Fruit fly (Drosophila melanogaster) whole organism, embryonic: ENCODE data around the gene Elal.

Source experiments
- Aef1 ChIP-seq: fragments of 200-800 bp; sonication (Bioruptor generic); IDR thresholded peaks from 3 replicates; pipeline ENCODE4 v1.3.6; 2022; ENCODE audit warnings: missing biosample characterization, missing genetic modification characterization
- C15 ChIP-seq: fragments of 200-800 bp; sonication (Bioruptor generic); IDR thresholded peaks from 3 replicates; pipeline ENCODE4 v1.3.6; 2022; ENCODE audit warnings: missing biosample characterization, missing genetic modification characterization
- CG10147 ChIP-seq: fragments of 200-800 bp; sonication (Bioruptor generic); optimal IDR thresholded peaks from 2 replicates; lab custom pipeline; 2019; ENCODE audit warnings: missing biosample characterization, mild to moderate bottlenecking, missing genetic modification characterization, moderate library complexity
- CG12659 ChIP-seq: fragments of 200-800 bp; sonication (Bioruptor generic); optimal IDR thresholded peaks from 3 replicates; lab custom pipeline; 2017; ENCODE audit warnings: mild to moderate bottlenecking, missing biosample characterization, missing genetic modification reagents, missing genetic modification characterization
- CG14014 ChIP-seq: fragments of 200-800 bp; sonication (Bioruptor generic); IDR thresholded peaks from 2 replicates; pipeline ENCODE4 v1.3.6; 2022; ENCODE audit warnings: missing biosample characterization, missing genetic modification characterization
- CG15269 ChIP-seq: fragments of 200-800 bp; sonication (Bioruptor generic); optimal IDR thresholded peaks from 2 replicates; lab custom pipeline; 2018; ENCODE audit warnings: missing biosample characterization, mild to moderate bottlenecking, missing genetic modification characterization, moderate library complexity
- CG1529 ChIP-seq: fragments of 200-800 bp; sonication (Bioruptor generic); optimal IDR thresholded peaks from 3 replicates; lab custom pipeline; 2018; ENCODE audit warnings: missing biosample characterization, missing genetic modification characterization
- CG17328 ChIP-seq: fragments of 200-800 bp; sonication (Bioruptor generic); IDR thresholded peaks from 2 replicates; pipeline ENCODE4 v1.3.6; 2022; ENCODE audit warnings: missing biosample characterization, missing genetic modification characterization
- CG17802 ChIP-seq: fragments of 200-800 bp; sonication (Bioruptor generic); optimal IDR thresholded peaks from 2 replicates; lab custom pipeline; 2018; ENCODE audit warnings: missing biosample characterization, mild to moderate bottlenecking, missing genetic modification characterization, moderate library complexity
- CG17829 ChIP-seq: fragments of 200-800 bp; optimal IDR thresholded peaks from 2 replicates; lab custom pipeline; 2019; ENCODE audit warnings: missing biosample characterization, mild to moderate bottlenecking, missing genetic modification characterization, moderate library complexity
- CG18262 ChIP-seq: fragments of 200-800 bp; optimal IDR thresholded peaks from 3 replicates; lab custom pipeline; 2019; ENCODE audit warnings: missing biosample characterization, mild to moderate bottlenecking, missing genetic modification characterization, moderate library complexity
- CG18619 ChIP-seq: fragments of 200-800 bp; sonication (Bioruptor generic); optimal IDR thresholded peaks from 3 replicates; lab custom pipeline; 2017; ENCODE audit warnings: missing biosample characterization, mild to moderate bottlenecking, missing genetic modification characterization
- CG3065 ChIP-seq: fragments of 200-800 bp; sonication (Bioruptor generic); optimal IDR thresholded peaks from 2 replicates; lab custom pipeline; 2016; ENCODE audit warnings: missing biosample characterization, missing genetic modification characterization
- CG32772 ChIP-seq: fragments of 200-800 bp; sonication (Bioruptor generic); IDR thresholded peaks from 2 replicates; pipeline ENCODE4 v1.3.6; 2022; ENCODE audit warnings: missing biosample characterization, missing genetic modification characterization
- CG3995 ChIP-seq: fragments of 200-800 bp; sonication (Bioruptor generic); optimal IDR thresholded peaks from 3 replicates; lab custom pipeline; 2016; ENCODE audit warnings: missing biosample characterization, missing genetic modification characterization
- CG42726 ChIP-seq: fragments of 200-800 bp; sonication (Bioruptor generic); IDR thresholded peaks from 2 replicates; pipeline ENCODE4 v1.3.6; 2022; ENCODE audit warnings: missing biosample characterization, missing genetic modification characterization; ENCODE audit not compliant: partially characterized antibody
- CG4282 ChIP-seq: fragments of 200-800 bp; sonication (Bioruptor generic); optimal IDR thresholded peaks from 2 replicates; lab custom pipeline; 2016; ENCODE audit warnings: missing biosample characterization, missing genetic modification characterization
- CG5180 ChIP-seq: fragments of 200-800 bp; sonication (Bioruptor generic); optimal IDR thresholded peaks from 3 replicates; lab custom pipeline; 2017; ENCODE audit warnings: missing biosample characterization, missing genetic modification characterization, mild to moderate bottlenecking, moderate library complexity, missing genetic modification reagents
- CG7271 ChIP-seq: fragments of 200-800 bp; sonication (Bioruptor generic); optimal IDR thresholded peaks from 2 replicates; lab custom pipeline; 2018; ENCODE audit warnings: missing biosample characterization, mild to moderate bottlenecking, missing genetic modification characterization, moderate library complexity
- CrebB ChIP-seq: fragments of 200-800 bp; sonication (Bioruptor generic); optimal IDR thresholded peaks from 3 replicates; lab custom pipeline; 2018; ENCODE audit warnings: missing biosample characterization, mild to moderate bottlenecking, missing genetic modification characterization
- Drgx ChIP-seq: fragments of 200-800 bp; sonication (Bioruptor generic); IDR thresholded peaks from 2 replicates; pipeline ENCODE4 v1.3.6; 2022; ENCODE audit warnings: missing biosample characterization, missing genetic modification characterization
- E2f1 ChIP-seq: fragments of 200-800 bp; sonication (Bioruptor generic); IDR thresholded peaks from 2 replicates; pipeline ENCODE4 v1.3.6; 2022; ENCODE audit warnings: missing biosample characterization, missing genetic modification characterization
- Elba2 ChIP-seq: fragments of 200-800 bp; sonication (Bioruptor generic); optimal IDR thresholded peaks from 3 replicates; lab custom pipeline; 2016; ENCODE audit warnings: missing biosample characterization, missing genetic modification characterization
- Gug ChIP-seq: fragments of 200-800 bp; sonication (Bioruptor generic); IDR thresholded peaks from 4 replicates; pipeline ENCODE4 v1.3.6; 2022; ENCODE audit warnings: missing biosample characterization, missing genetic modification characterization
- Hey ChIP-seq: fragments of 200-800 bp; sonication (Bioruptor generic); optimal IDR thresholded peaks from 3 replicates; lab custom pipeline; 2018; ENCODE audit warnings: missing biosample characterization, mild to moderate bottlenecking, missing genetic modification characterization
- Hr3 ChIP-seq: fragments of 200-800 bp; sonication (Bioruptor generic); optimal IDR thresholded peaks from 3 replicates; lab custom pipeline; 2016; ENCODE audit warnings: missing biosample characterization, missing genetic modification characterization
- Med ChIP-seq: fragments of 200-800 bp; sonication (Bioruptor generic); peaks from one replicate; lab custom pipeline; 2016; ENCODE audit warnings: missing biosample characterization, missing genetic modification characterization, mild to moderate bottlenecking, inconsistent platforms, moderate library complexity
- NC2α ChIP-seq: fragments of 200-800 bp; sonication (Bioruptor generic); optimal IDR thresholded peaks from 2 replicates; lab custom pipeline; 2016; ENCODE audit warnings: missing biosample characterization, missing genetic modification characterization
- Trl ChIP-seq, 3 experiments: fragments of >200 bp in 2 of 3; fragments of 200-800 bp in 1 of 3; sonication (Bioruptor generic) in 1 of 3; optimal IDR thresholded peaks; 2 replicates in 1 of 3; 3 replicates in 2 of 3; lab custom pipeline; 2016 to 2017; ENCODE audit warnings: missing biosample characterization in 1 of 3, missing genetic modification characterization in 1 of 3
- Usf ChIP-seq: fragments of 200-800 bp; sonication (Bioruptor generic); optimal IDR thresholded peaks from 2 replicates; lab custom pipeline; 2017; ENCODE audit warnings: missing genotype, missing biosample characterization, missing genetic modification characterization
- bcd ChIP-seq: fragments of 200-800 bp; sonication (Bioruptor generic); optimal IDR thresholded peaks from 2 replicates; lab custom pipeline; 2017; ENCODE audit warnings: missing biosample characterization, mild to moderate bottlenecking, missing genetic modification characterization
- danr ChIP-seq: fragments of 200-800 bp; sonication (Bioruptor generic); IDR thresholded peaks from 2 replicates; pipeline ENCODE4 v1.3.6; 2022; ENCODE audit warnings: missing biosample characterization, missing genetic modification characterization
- dysf ChIP-seq: fragments of 200-800 bp; sonication (Bioruptor generic); IDR thresholded peaks from 3 replicates; pipeline ENCODE4 v1.3.6; 2022; ENCODE audit warnings: missing biosample characterization, missing genetic modification characterization
- h ChIP-seq: fragments of >200 bp; optimal IDR thresholded peaks from 2 replicates; lab custom pipeline; 2017
- her ChIP-seq: fragments of 200-800 bp; sonication (Bioruptor generic); optimal IDR thresholded peaks from 2 replicates; lab custom pipeline; 2016; ENCODE audit warnings: missing biosample characterization, missing genetic modification characterization
- luna ChIP-seq: fragments of 200-800 bp; sonication (Bioruptor generic); optimal IDR thresholded peaks from 2 replicates; lab custom pipeline; 2016; ENCODE audit warnings: missing biosample characterization, missing genetic modification characterization
- nom ChIP-seq: fragments of 200-800 bp; sonication (Bioruptor generic); optimal IDR thresholded peaks from 2 replicates; lab custom pipeline; 2017; ENCODE audit warnings: missing biosample characterization, missing genetic modification characterization, mild to moderate bottlenecking, moderate library complexity, missing genetic modification reagents
- pan ChIP-seq, 4 experiments: fragments of >200 bp in 3 of 4; fragments of 200-800 bp in 1 of 4; sonication (Bioruptor generic) in 1 of 4; optimal IDR thresholded peaks in 3 of 4; IDR thresholded peaks in 1 of 4; 2 replicates each; pipeline versions ENCODE4 v1.3.6 to Lab custom; 2017 to 2022; ENCODE audit warnings: missing biosample characterization in 2 of 4, missing genetic modification characterization in 2 of 4, mixed read lengths in 1 of 4
- prd ChIP-seq, 3 experiments: fragments of >200 bp in 2 of 3; fragments of 200-800 bp in 1 of 3; sonication (Bioruptor generic) in 1 of 3; optimal IDR thresholded peaks in 2 of 3; IDR thresholded peaks in 1 of 3; 2 replicates in 2 of 3; 3 replicates in 1 of 3; pipeline versions ENCODE4 v1.3.6 to Lab custom; 2017 to 2022; ENCODE audit warnings: missing biosample characterization in 1 of 3, missing genetic modification characterization in 1 of 3
- pros ChIP-seq: fragments of 200-800 bp; sonication (Bioruptor generic); optimal IDR thresholded peaks from 3 replicates; lab custom pipeline; 2019; ENCODE audit warnings: missing biosample characterization, mild to moderate bottlenecking, missing genetic modification characterization, moderate library complexity
- seq ChIP-seq: fragments of 200-800 bp; sonication (Bioruptor generic); IDR thresholded peaks from 2 replicates; pipeline ENCODE4 v1.3.6; 2022; ENCODE audit warnings: missing biosample characterization, missing genetic modification characterization
- slbo ChIP-seq: fragments of 200-800 bp; sonication (Bioruptor generic); IDR thresholded peaks from 2 replicates; pipeline ENCODE4 v1.3.6; 2022; ENCODE audit warnings: missing biosample characterization, missing genetic modification characterization
- slp2 ChIP-seq: fragments of 200-800 bp; sonication (Bioruptor generic); optimal IDR thresholded peaks from 2 replicates; lab custom pipeline; 2016; ENCODE audit warnings: missing biosample characterization, missing genetic modification characterization
- toy ChIP-seq: fragments of 200-800 bp; sonication (Bioruptor generic); IDR thresholded peaks from 2 replicates; pipeline ENCODE4 v1.3.6; 2022; ENCODE audit warnings: missing biosample characterization, missing genetic modification characterization

The Elal gene

dm6 chr3R:24894419-24895206 is 29.5 kb downstream of the Elal start, which contains the start of the genes CG31121 and CG11069 (continued):
- TF ChIP-seq pan (optimal IDR thresholded peaks at IDR 0.05; lab: Kevin White, UChicago) (no peak), pan (GFP tag; optimal IDR thresholded peaks at IDR 0.05 in 1 of 2, IDR thresholded peaks at IDR 0.05 in 1 of 2) (peak in 1 of 2 experiments; percentile 20), pros (GFP tag; lab: Kevin White, UChicago) (peak; percentile 24), slbo (GFP tag; lab: Robert Waterston, UW) (0 out of 2 replicates have a peak, but pooled peaks have one; percentile 23), CG3065 (GFP tag; lab: Kevin White, UChicago) (no peak), Gug (no peak), Med (GFP tag; lab: Kevin White, UChicago) (peak; percentile 31), CG42726 (GFP tag; lab: Robert Waterston, UW) (peak; percentile 45; the same call in 1 of the 2 replicates), CG5180 (GFP tag; lab: Kevin White, UChicago) (peak; percentile 38), Trl (optimal IDR thresholded peaks at IDR 0.05; lab: Kevin White, UChicago) (peak; percentile 66 to 84), Trl (GFP tag; optimal IDR thresholded peaks at IDR 0.05; lab: Kevin White, UChicago) (no peak), prd (optimal IDR thresholded peaks at IDR 0.05; lab: Kevin White, UChicago) (no peak), prd (GFP tag; IDR thresholded peaks at IDR 0.05; lab: Robert Waterston, UW) (0 out of 3 replicates have a peak, but pooled peaks have one; percentile 14), Elba2 (GFP tag; lab: Kevin White, UChicago) (peak; percentile 31), seq (GFP tag; lab: Robert Waterston, UW) (0 out of 2 replicates have a peak, but pooled peaks have one; percentile 14), CG10147 (GFP tag; lab: Kevin White, UChicago) (no peak), Drgx (peak; percentile 45; the same call in 1 of the 2 replicates)

- TF ChIP-seq E2f1 (GFP tag; lab: Robert Waterston, UW) (no peak), CG3995 (GFP tag; lab: Kevin White, UChicago) (no peak), h (no peak), NC2α (GFP tag; lab: Kevin White, UChicago) (no peak), CG4282 (GFP tag; lab: Kevin White, UChicago) (no peak), CG17802 (tag; lab: Kevin White, UChicago) (no peak), C15 (GFP tag; lab: Robert Waterston, UW) (no peak), CG17328 (GFP tag; lab: Robert Waterston, UW) (no peak), her (GFP tag; lab: Kevin White, UChicago) (no peak), CG7271 (tag; lab: Kevin White, UChicago) (no peak), CG32772 (GFP tag; lab: Robert Waterston, UW) (no peak), Hey (no peak)
Observed at dm6 chr3R:24900816-24901215, 35.7 kb downstream of the Elal start, which contains the start of gene CG10845. TSS of gene CG10845 (plus strand) at chr3R:24901116.

- TF ChIP-seq pros (GFP tag; lab: Kevin White, UChicago) (no peak), CG14014 (GFP tag; lab: Robert Waterston, UW) (0 out of 2 replicates have a peak, but pooled peaks have one; percentile 35), nom (GFP tag; lab: Kevin White, UChicago) (no peak), CG18619 (no peak), her (GFP tag; lab: Kevin White, UChicago) (no peak), CG1529 (GFP tag; lab: Kevin White, UChicago) (no peak), CG18262 (tag; lab: Kevin White, UChicago) (no peak), slp2 (GFP tag; lab: Kevin White, UChicago) (no peak), CG15269 (tag; lab: Kevin White, UChicago) (peak; percentile 67), CG17829 (tag; lab: Kevin White, UChicago) (no peak), toy (GFP tag; lab: Robert Waterston, UW) (no peak), danr (no peak), Hr3 (GFP tag; lab: Kevin White, UChicago) (no peak), bcd (no peak), luna (GFP tag; lab: Kevin White, UChicago) (no peak), Usf (GFP tag; lab: Kevin White, UChicago) (no peak), CG12659 (GFP tag; lab: Kevin White, UChicago) (peak; percentile 24), slbo (GFP tag; lab: Robert Waterston, UW) (no peak), CrebB (no peak), dysf (GFP tag; lab: Robert Waterston, UW) (peak; percentile 60; the same call in 2 of the 3 replicates), Aef1 (GFP tag; lab: Robert Waterston, UW) (no peak)
Observed at dm6 chr3R:24905959-24906634, 40.9 kb downstream of the Elal start, which contains the start of gene CG13643. TSS of gene CG13643 (minus strand) at chr3R:24906004.
